Worm (Caenorhabditis elegans) whole organism, late embryonic: ENCODE measurements around the gene fbxa-85.

Source experiments
- dve-1 ChIP-seq: sonication (generic microtip); optimal IDR thresholded peaks from 2 replicates; lab custom pipeline; 2017; ENCODE audit warnings: antibody characterized with exemption, mild to moderate bottlenecking, missing genetic modification characterization, missing compliant biosample characterization
- pros-1 ChIP-seq: fragments of 150-350 bp; optimal IDR thresholded peaks from 2 replicates; lab custom pipeline; 2014; ENCODE audit warnings: missing biosample characterization, missing genetic modification reagents, missing genetic modification characterization
- syd-9 ChIP-seq: sonication (generic microtip); optimal IDR thresholded peaks from 2 replicates; lab custom pipeline; 2016; ENCODE audit warnings: mild to moderate bottlenecking, missing genetic modification characterization, moderate library complexity, missing compliant biosample characterization

DNA sequence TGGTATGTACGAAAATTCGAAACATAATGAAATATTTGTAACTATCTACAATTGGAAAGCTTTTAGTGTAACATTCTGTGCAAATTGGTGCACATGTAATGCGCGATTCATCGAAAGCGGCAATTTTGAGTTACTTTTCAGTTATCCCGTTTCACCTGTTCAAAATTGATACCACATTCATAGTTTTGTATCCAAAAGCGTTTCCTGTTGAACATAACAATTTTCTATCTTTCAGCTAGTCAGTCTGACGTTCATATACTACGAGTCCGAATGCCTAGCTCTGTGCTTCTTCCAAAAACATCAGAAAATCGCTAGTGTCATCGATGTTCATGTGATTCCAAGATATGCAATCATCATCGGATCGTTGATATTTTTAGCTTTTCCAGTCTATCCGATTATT is 44.4 kb downstream of the fbxa-85 start:
- TF ChIP-seq syd-9 (tag; lab: Kevin White, UChicago) (no peak), pros-1 (no peak), dve-1 (tag; lab: Kevin White, UChicago) (no peak)
